Fruit fly (Drosophila melanogaster) Kc167 (cell line): ENCODE data around the gene Ilp2.

Source experiments
- insv ChIP-seq: fragments of >200 bp; optimal IDR thresholded peaks from 3 replicates; lab custom pipeline; 2018; ENCODE audit warnings: missing external identifiers
- psq ChIP-seq: fragments of >200 bp; optimal IDR thresholded peaks from 2 replicates; lab custom pipeline; 2017; ENCODE audit warnings: missing external identifiers

- no peak for TF ChIP-seq insv (lab: Kevin White, UChicago)
- no peak for TF ChIP-seq psq (lab: Kevin White, UChicago)
Observed at dm6 chr3L:9776804-9777393, 22.6 kb upstream of the Ilp2 start.
